Worm (Caenorhabditis elegans) whole organism, L1 larva: ENCODE results near the gene Y105C5B.11.

Source experiments
- C04F5.9 ChIP-seq: sonication (generic microtip); optimal IDR thresholded peaks from 2 replicates; lab custom pipeline; 2016; ENCODE audit warnings: missing genetic modification characterization, missing compliant biosample characterization
- C34B4.2 ChIP-seq: sonication (generic microtip); optimal IDR thresholded peaks from 2 replicates; lab custom pipeline; 2017; ENCODE audit warnings: mild to moderate bottlenecking, missing genetic modification characterization, missing compliant biosample characterization
- aly-2 ChIP-seq: fragments of 150-350 bp; optimal IDR thresholded peaks from 2 replicates; lab custom pipeline; 2014; ENCODE audit warnings: missing biosample characterization, missing genetic modification characterization
- ama-1 ChIP-seq: fragments of 150-350 bp; optimal IDR thresholded peaks from 2 replicates; lab custom pipeline; 2014
- ceh-63 ChIP-seq: fragments of 200-800 bp; sonication (Bioruptor generic); optimal IDR thresholded peaks from 2 replicates; lab custom pipeline; 2018; ENCODE audit warnings: mild to moderate bottlenecking, missing genetic modification characterization, missing compliant biosample characterization
- ceh-90 ChIP-seq: sonication (generic microtip); optimal IDR thresholded peaks from 2 replicates; lab custom pipeline; 2016; ENCODE audit warnings: missing genetic modification characterization, missing compliant biosample characterization
- dpl-1 ChIP-seq, 3 experiments: fragments of 150-350 bp in 2 of 3; sonication (generic microtip) in 1 of 3; optimal IDR thresholded peaks; 2 replicates each; lab custom pipeline; 2014 to 2017; ENCODE audit warnings: missing biosample characterization in 3 of 3, missing genetic modification characterization in 3 of 3, missing genetic modification reagents in 3 of 3
- egl-13 ChIP-seq: sonication (generic microtip); optimal IDR thresholded peaks from 2 replicates; lab custom pipeline; 2016; ENCODE audit warnings: missing genotype, missing genetic modification reagents, missing genetic modification characterization, missing compliant biosample characterization
- egl-27 ChIP-seq, 2 experiments: fragments of 150-350 bp in 1 of 2; sonication (generic microtip); optimal IDR thresholded peaks; 3 replicates each; lab custom pipeline; 2017 to 2018; ENCODE audit warnings: missing biosample characterization in 2 of 2, missing genetic modification characterization in 2 of 2, missing genetic modification reagents in 2 of 2
- elt-2 ChIP-seq: sonication (generic microtip); optimal IDR thresholded peaks from 2 replicates; lab custom pipeline; 2016; ENCODE audit warnings: missing genetic modification characterization, mild to moderate bottlenecking, inconsistent platforms, missing compliant biosample characterization, missing genetic modification reagents
- elt-3 ChIP-seq, 6 experiments: fragments of 150-350 bp in 1 of 6; sonication (generic microtip); optimal IDR thresholded peaks; 2 replicates each; lab custom pipeline; 2017 to 2018; ENCODE audit warnings: missing biosample characterization in 6 of 6, missing genetic modification characterization in 6 of 6, inconsistent platforms in 1 of 6
- fkh-10 ChIP-seq: sonication (generic microtip); optimal IDR thresholded peaks from 2 replicates; lab custom pipeline; 2017; ENCODE audit warnings: missing biosample characterization, missing genetic modification reagents, missing genetic modification characterization
- fos-1 ChIP-seq: fragments of 150-350 bp; optimal IDR thresholded peaks from 2 replicates; lab custom pipeline; 2014; ENCODE audit warnings: missing biosample characterization, missing genetic modification characterization
- hlh-17 ChIP-seq: fragments of 200-800 bp; sonication (Bioruptor generic); optimal IDR thresholded peaks from 2 replicates; lab custom pipeline; 2018; ENCODE audit warnings: missing genetic modification characterization, mild to moderate bottlenecking, missing compliant biosample characterization, moderate library complexity, borderline replicate concordance
- hlh-4 ChIP-seq: sonication (generic microtip); optimal IDR thresholded peaks from 2 replicates; lab custom pipeline; 2016; ENCODE audit warnings: mild to moderate bottlenecking, missing genetic modification characterization, missing compliant biosample characterization
- hpl-2 ChIP-seq: fragments of 150-350 bp; optimal IDR thresholded peaks from 2 replicates; lab custom pipeline; 2014; ENCODE audit warnings: missing biosample characterization, missing genetic modification reagents, missing genetic modification characterization
- jun-1 ChIP-seq: fragments of 150-350 bp; optimal IDR thresholded peaks from 2 replicates; lab custom pipeline; 2014; ENCODE audit warnings: missing biosample characterization, missing genetic modification reagents, missing genetic modification characterization
- lin-39 ChIP-seq: fragments of 150-350 bp; optimal IDR thresholded peaks from 2 replicates; lab custom pipeline; 2014; ENCODE audit warnings: missing biosample characterization, missing genetic modification reagents, missing genetic modification characterization
- lir-3 ChIP-seq: sonication (generic microtip); optimal IDR thresholded peaks from 2 replicates; lab custom pipeline; 2016; ENCODE audit warnings: mild to moderate bottlenecking, missing genetic modification characterization, moderate library complexity, missing compliant biosample characterization; ENCODE audit not compliant: poor library complexity
- mab-9 ChIP-seq: fragments of 200-800 bp; sonication (Bioruptor generic); IDR thresholded peaks from 2 replicates; pipeline ENCODE4 v1.3.6; 2022; ENCODE audit warnings: missing genetic modification reagents, missing genetic modification characterization, missing compliant biosample characterization
- mef-2 ChIP-seq: fragments of 150-350 bp; optimal IDR thresholded peaks from 2 replicates; lab custom pipeline; 2014; ENCODE audit warnings: missing biosample characterization, missing genetic modification characterization
- nhr-20 ChIP-seq: sonication (generic microtip); optimal IDR thresholded peaks from 2 replicates; lab custom pipeline; 2016; ENCODE audit warnings: mild to moderate bottlenecking, missing genetic modification characterization, missing compliant biosample characterization
- nhr-237 ChIP-seq: fragments of 150-350 bp; optimal IDR thresholded peaks from 2 replicates; lab custom pipeline; 2014; ENCODE audit warnings: missing biosample characterization, missing genetic modification characterization
- nhr-28 ChIP-seq: fragments of 150-350 bp; optimal IDR thresholded peaks from 2 replicates; lab custom pipeline; 2014; ENCODE audit warnings: missing biosample characterization, missing genetic modification characterization
- nhr-47 ChIP-seq: sonication (generic microtip); optimal IDR thresholded peaks from 2 replicates; lab custom pipeline; 2016; ENCODE audit warnings: mild to moderate bottlenecking, missing genetic modification characterization, moderate library complexity, missing compliant biosample characterization
- nhr-71 ChIP-seq: sonication (generic microtip); optimal IDR thresholded peaks from 2 replicates; lab custom pipeline; 2016; ENCODE audit warnings: mild to moderate bottlenecking, missing genetic modification characterization, moderate library complexity, missing compliant biosample characterization
- nhr-84 ChIP-seq: sonication (generic microtip); optimal IDR thresholded peaks from 2 replicates; lab custom pipeline; 2017; ENCODE audit warnings: missing biosample characterization, missing genetic modification characterization
- nhr-85 ChIP-seq: sonication (generic microtip); peaks from one replicate; lab custom pipeline; 2016; ENCODE audit warnings: missing genetic modification characterization, inconsistent platforms, missing compliant biosample characterization
- pag-3 ChIP-seq: sonication (generic microtip); optimal IDR thresholded peaks from 2 replicates; lab custom pipeline; 2017; ENCODE audit warnings: missing genetic modification characterization, mild to moderate bottlenecking, missing compliant biosample characterization, antibody characterized with exemption, borderline replicate concordance; ENCODE audit not compliant: insufficient read depth
- snpc-4 ChIP-seq: fragments of 150-350 bp; optimal IDR thresholded peaks from 2 replicates; lab custom pipeline; 2014; ENCODE audit warnings: missing biosample characterization, missing genetic modification characterization
- swsn-7 ChIP-seq: sonication (generic microtip); optimal IDR thresholded peaks from 2 replicates; lab custom pipeline; 2016; ENCODE audit warnings: missing genetic modification characterization, missing compliant biosample characterization
- tlp-1 ChIP-seq: fragments of 150-350 bp; optimal IDR thresholded peaks from 2 replicates; lab custom pipeline; 2014; ENCODE audit warnings: missing biosample characterization, missing genetic modification characterization
- unc-98 ChIP-seq: fragments of 200-800 bp; sonication (Bioruptor generic); IDR thresholded peaks from 2 replicates; pipeline ENCODE4 v1.3.6; 2022; ENCODE audit warnings: missing genetic modification characterization, missing compliant biosample characterization
- vab-15 ChIP-seq: sonication (generic microtip); optimal IDR thresholded peaks from 2 replicates; lab custom pipeline; 2017; ENCODE audit warnings: missing genotype, mild to moderate bottlenecking, missing genetic modification characterization, missing compliant biosample characterization
- xbp-1 ChIP-seq: sonication (generic microtip); optimal IDR thresholded peaks from 2 replicates; lab custom pipeline; 2016; ENCODE audit warnings: missing genetic modification characterization, missing compliant biosample characterization
- zag-1 ChIP-seq: fragments of 150-350 bp; optimal IDR thresholded peaks from 2 replicates; lab custom pipeline; 2014; ENCODE audit warnings: missing biosample characterization, missing genetic modification characterization
- ztf-11 ChIP-seq, 2 experiments: sonication (generic microtip); optimal IDR thresholded peaks; 2 replicates each; lab custom pipeline; 2016 to 2017; ENCODE audit warnings: missing genetic modification characterization in 2 of 2, missing biosample characterization in 1 of 2, missing compliant biosample characterization in 1 of 2

Gene Y105C5B.11

ce11 chrIV:15962219-15962762 is 21.0 kb upstream of the Y105C5B.11 start, which contains the start of gene lgc-19:
Gene lgc-19 (minus strand): TSS chrIV:15962712.
- TF ChIP-seq tlp-1 (no peak), hlh-4 (tag; lab: Kevin White, UChicago) (no peak), nhr-28 (tag; lab: Kevin White, UChicago) (no peak), fkh-10 (no peak), nhr-84 (tag; lab: Kevin White, UChicago) (no peak), elt-3 (tag; optimal IDR thresholded peaks at IDR 0.05; lab: Kevin White, UChicago) (no peak), ceh-90 (no peak), nhr-85 (tag; lab: Kevin White, UChicago) (no peak), jun-1 (no peak), fos-1 (tag; lab: Kevin White, UChicago) (no peak), aly-2 (tag; lab: Kevin White, UChicago) (no peak), hlh-17 (GFP tag; lab: Kevin White, UChicago) (no peak), C04F5.9 (no peak), ztf-11 (tag; optimal IDR thresholded peaks at IDR 0.05; lab: Kevin White, UChicago) (no peak), lin-39 (no peak), egl-27 (tag; optimal IDR thresholded peaks at IDR 0.05; lab: Kevin White, UChicago) (no peak), ceh-63 (no peak), mef-2 (tag; lab: Kevin White, UChicago) (no peak)

ce11 chrIV:15961069-15961468 is 19.8 kb upstream of the Y105C5B.11 start:
- no peak for TF ChIP-seq unc-98 (GFP tag; lab: Robert Waterston, UW)
- TF ChIP-seq snpc-4 (tag; lab: Kevin White, UChicago) = no peak
- TF ChIP-seq egl-13 (tag; lab: Kevin White, UChicago) = no peak
- no peak for TF ChIP-seq xbp-1
- no peak for TF ChIP-seq tlp-1
- no peak for TF ChIP-seq elt-3 (tag; optimal IDR thresholded peaks at IDR 0.05; lab: Kevin White, UChicago)
- no peak for TF ChIP-seq lir-3 (tag; lab: Kevin White, UChicago)
- TF ChIP-seq mab-9 = no peak
- no peak for TF ChIP-seq dpl-1 (GFP tag; optimal IDR thresholded peaks at IDR 0.05; lab: Kevin White, UChicago)
- no peak for TF ChIP-seq jun-1
- no peak for TF ChIP-seq nhr-47
- TF ChIP-seq vab-15 (tag; lab: Kevin White, UChicago) = no peak
- no peak for TF ChIP-seq pag-3 (tag; lab: Kevin White, UChicago)
- TF ChIP-seq hpl-2 (GFP tag; lab: Kevin White, UChicago) = no peak
- TF ChIP-seq, all 84 proteins: peak for 0

ce11 chrIV:15955349-15955748 is 14.0 kb upstream of the Y105C5B.11 start:
- TF ChIP-seq ceh-90 (no peak), ama-1 (no peak), elt-2 (no peak), nhr-28 (tag; lab: Kevin White, UChicago) (no peak), swsn-7 (tag; lab: Kevin White, UChicago) (no peak), nhr-20 (no peak), hlh-4 (tag; lab: Kevin White, UChicago) (no peak), nhr-71 (no peak), aly-2 (tag; lab: Kevin White, UChicago) (no peak)

- TF ChIP-seq zag-1 (tag; lab: Kevin White, UChicago) = no peak
- no peak for TF ChIP-seq C34B4.2 (tag; lab: Kevin White, UChicago)
- TF ChIP-seq ztf-11 (tag; optimal IDR thresholded peaks at IDR 0.05; lab: Kevin White, UChicago) = no peak
- no peak for TF ChIP-seq elt-2
- TF ChIP-seq nhr-237 (tag; lab: Kevin White, UChicago) = no peak
- TF ChIP-seq, all 84 proteins: peak for 0
Measured at ce11 chrIV:15953689-15954088, 12.4 kb upstream of the Y105C5B.11 start.
